Fruit fly (Drosophila melanogaster) whole organism, pupa: ENCODE data around the gene Gprk2.

Experiments
- CG10348 ChIP-seq: fragments of 200-800 bp; sonication (Bioruptor generic); IDR thresholded peaks from 2 replicates; pipeline ENCODE4 v1.3.6; 2022; ENCODE audit warnings: missing biosample characterization, missing genetic modification characterization
- CG12605 ChIP-seq: fragments of 200-800 bp; sonication (Bioruptor generic); IDR thresholded peaks from 2 replicates; pipeline ENCODE4 v1.3.6; 2022; ENCODE audit warnings: missing biosample characterization, missing genetic modification characterization
- CG13204 ChIP-seq: fragments of 200-800 bp; sonication (Bioruptor generic); optimal IDR thresholded peaks from 2 replicates; lab custom pipeline; 2018; ENCODE audit warnings: missing biosample characterization, mild to moderate bottlenecking, missing genetic modification characterization, moderate library complexity
- CG14655 ChIP-seq: fragments of 200-800 bp; sonication (Bioruptor generic); optimal IDR thresholded peaks from 3 replicates; lab custom pipeline; 2017; ENCODE audit warnings: mild to moderate bottlenecking, missing biosample characterization, missing genetic modification reagents, missing genetic modification characterization
- CG15710 ChIP-seq: fragments of 200-800 bp; sonication (Bioruptor generic); optimal IDR thresholded peaks from 2 replicates; lab custom pipeline; 2018; ENCODE audit warnings: missing biosample characterization, mild to moderate bottlenecking, missing genetic modification characterization, moderate library complexity
- CG17806 ChIP-seq: fragments of 200-800 bp; sonication (Bioruptor generic); optimal IDR thresholded peaks from 2 replicates; lab custom pipeline; 2018; ENCODE audit warnings: missing biosample characterization, mild to moderate bottlenecking, missing genetic modification characterization, moderate library complexity
- CG32121 ChIP-seq: fragments of 200-800 bp; sonication (Bioruptor generic); IDR thresholded peaks from 2 replicates; pipeline ENCODE4 v1.3.6; 2022; ENCODE audit warnings: missing biosample characterization, missing genetic modification characterization
- CG34367 ChIP-seq: fragments of 200-800 bp; sonication (Bioruptor generic); optimal IDR thresholded peaks from 2 replicates; lab custom pipeline; 2018; ENCODE audit warnings: missing biosample characterization, mild to moderate bottlenecking, missing genetic modification characterization
- CG4496 ChIP-seq: fragments of 200-800 bp; sonication (Bioruptor generic); IDR thresholded peaks from 3 replicates; pipeline ENCODE4 v1.3.6; 2022; ENCODE audit warnings: missing biosample characterization, missing genetic modification characterization
- CG8159 ChIP-seq: fragments of 200-800 bp; sonication (Bioruptor generic); optimal IDR thresholded peaks from 3 replicates; lab custom pipeline; 2018; ENCODE audit warnings: missing biosample characterization, mild to moderate bottlenecking, missing genetic modification characterization, moderate library complexity
- CG8301 ChIP-seq: fragments of 200-800 bp; sonication (Bioruptor generic); optimal IDR thresholded peaks from 2 replicates; lab custom pipeline; 2018; ENCODE audit warnings: missing biosample characterization, mild to moderate bottlenecking, missing genetic modification characterization
- CG9948 ChIP-seq: fragments of 200-800 bp; sonication (Bioruptor generic); optimal IDR thresholded peaks from 2 replicates; lab custom pipeline; 2018; ENCODE audit warnings: missing biosample characterization, mild to moderate bottlenecking, missing genetic modification characterization, moderate library complexity
- D1 ChIP-seq: fragments of 200-800 bp; sonication (Bioruptor generic); optimal IDR thresholded peaks from 2 replicates; lab custom pipeline; 2018; ENCODE audit warnings: missing biosample characterization, mild to moderate bottlenecking, missing genetic modification characterization, moderate library complexity
- EcR ChIP-seq: fragments of 200-800 bp; sonication (Bioruptor generic); optimal IDR thresholded peaks from 3 replicates; lab custom pipeline; 2019; ENCODE audit warnings: missing biosample characterization, missing genetic modification characterization, mild to moderate bottlenecking, moderate library complexity, missing genetic modification reagents
- Ets98B ChIP-seq: fragments of 200-800 bp; sonication (Bioruptor generic); IDR thresholded peaks from 2 replicates; pipeline ENCODE4 v1.3.6; 2022; ENCODE audit warnings: missing biosample characterization, missing genetic modification characterization
- Pif1A ChIP-seq: fragments of 200-800 bp; sonication (Bioruptor generic); optimal IDR thresholded peaks from 3 replicates; lab custom pipeline; 2016; ENCODE audit warnings: missing biosample characterization, missing genetic modification characterization
- Pif1B ChIP-seq: fragments of 200-800 bp; sonication (Bioruptor generic); optimal IDR thresholded peaks from 3 replicates; lab custom pipeline; 2016; ENCODE audit warnings: missing biosample characterization, missing genetic modification characterization
- Snoo ChIP-seq: fragments of 200-800 bp; sonication (Bioruptor generic); optimal IDR thresholded peaks from 3 replicates; lab custom pipeline; 2017; ENCODE audit warnings: missing biosample characterization, mild to moderate bottlenecking, missing genetic modification characterization, inconsistent platforms
- fd96Ca ChIP-seq: fragments of 200-800 bp; sonication (Bioruptor generic); IDR thresholded peaks from 3 replicates; pipeline ENCODE4 v1.3.6; 2022; ENCODE audit warnings: missing biosample characterization, missing genetic modification characterization
- gl ChIP-seq: fragments of 200-800 bp; sonication (Bioruptor generic); optimal IDR thresholded peaks from 2 replicates; lab custom pipeline; 2018; ENCODE audit warnings: missing biosample characterization, mild to moderate bottlenecking, missing genetic modification characterization
- rn ChIP-seq: fragments of 200-800 bp; sonication (Bioruptor generic); IDR thresholded peaks from 2 replicates; pipeline ENCODE4 v1.3.6; 2022; ENCODE audit warnings: missing biosample characterization, missing genetic modification characterization

The Gprk2 gene

DNA sequence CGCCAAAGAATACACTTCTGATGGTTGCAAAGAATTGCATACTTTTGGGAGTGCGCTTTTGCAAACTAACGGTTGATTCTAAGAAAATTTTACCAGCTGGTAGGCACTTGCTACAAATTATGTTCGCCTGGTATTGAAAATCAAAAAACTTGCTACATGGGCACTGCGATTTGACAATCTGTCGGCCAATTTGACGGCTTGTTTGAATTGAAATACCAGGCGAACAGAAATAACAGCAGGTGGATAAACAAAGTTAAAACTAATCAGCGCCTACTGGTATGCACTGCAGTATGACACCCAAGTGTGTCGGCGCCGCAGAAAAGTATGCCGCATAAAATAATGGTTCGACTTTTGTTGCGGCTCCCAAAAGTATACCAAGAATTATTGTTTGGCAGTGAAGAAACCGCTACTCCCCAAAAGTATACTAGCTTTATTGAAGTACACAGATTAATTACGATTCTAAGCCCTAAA lies 53.0 kb downstream of the Gprk2 start:
- TF ChIP-seq CG10348 (GFP tag; lab: Robert Waterston, UW) (no peak), CG4496 (no peak), gl (tag; lab: Kevin White, UChicago) (no peak), CG17806 (no peak), CG8159 (no peak), rn (GFP tag; lab: Robert Waterston, UW) (no peak), Ets98B (no peak), Pif1B (GFP tag; lab: Kevin White, UChicago) (no peak), CG14655 (GFP tag; lab: Kevin White, UChicago) (no peak), EcR (GFP tag; lab: Kevin White, UChicago) (no peak), CG9948 (no peak), CG12605 (no peak), D1 (no peak), CG8301 (no peak), Snoo (tag; lab: Kevin White, UChicago) (no peak), fd96Ca (GFP tag; lab: Robert Waterston, UW) (no peak), Pif1A (GFP tag; lab: Kevin White, UChicago) (no peak), CG15710 (tag; lab: Kevin White, UChicago) (no peak), CG32121 (GFP tag; lab: Robert Waterston, UW) (no peak), CG13204 (GFP tag; lab: Kevin White, UChicago) (no peak)

DNA sequence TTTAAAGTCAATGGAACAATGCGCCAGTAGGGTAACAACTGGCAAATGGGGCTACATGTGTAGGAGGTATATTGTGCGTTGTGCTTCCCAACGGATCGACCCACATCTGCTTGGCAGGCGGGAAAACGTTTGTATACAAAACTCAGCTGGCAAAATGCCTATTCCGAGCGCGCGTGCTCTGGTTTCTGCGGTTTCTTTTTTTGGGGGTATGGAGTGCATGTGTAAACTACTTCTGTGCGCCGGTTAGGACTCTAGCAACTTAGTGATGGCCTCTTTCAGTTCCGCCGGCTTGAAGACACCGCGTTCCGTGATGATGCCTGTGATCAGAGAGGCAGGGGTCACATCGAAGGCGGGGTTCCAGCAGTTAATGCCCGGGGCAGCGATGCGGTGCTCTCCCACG lies 54.7 kb downstream of the Gprk2 start, which contains the start of gene Loxl1:
Gene Loxl1, minus strand, starts transcription at position 101 of the 400 bp plus-strand sequence.
- no peak for TF ChIP-seq CG4496
- TF ChIP-seq D1 = no peak
- TF ChIP-seq rn (GFP tag; lab: Robert Waterston, UW) = no peak
- no peak for TF ChIP-seq Pif1B (GFP tag; lab: Kevin White, UChicago)
- TF ChIP-seq CG12605 = no peak
- TF ChIP-seq CG32121 (GFP tag; lab: Robert Waterston, UW) = no peak
- no peak for TF ChIP-seq gl (tag; lab: Kevin White, UChicago)
- TF ChIP-seq, all 21 proteins: peak for 0

DNA sequence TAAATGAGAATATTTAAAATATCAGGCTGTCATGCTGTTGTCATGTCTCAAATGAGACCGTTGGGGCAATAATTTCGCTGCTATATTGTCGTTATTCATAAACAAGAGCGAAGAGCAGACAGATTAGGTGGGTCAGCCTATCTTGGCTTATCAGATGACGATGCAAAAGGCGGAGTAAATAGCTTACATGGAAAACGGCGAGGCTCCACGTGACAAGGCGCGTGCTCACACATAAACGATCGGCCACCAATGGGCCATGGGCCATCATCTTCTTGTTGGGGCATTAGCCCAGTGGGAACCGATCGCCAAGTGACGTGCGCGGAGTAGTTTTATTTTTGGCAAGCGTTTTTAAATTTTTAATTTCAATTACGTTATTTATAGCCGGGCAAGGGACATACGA lies 56.2 kb downstream of the Gprk2 start:
- TF ChIP-seq Pif1B (GFP tag; lab: Kevin White, UChicago) = no peak
- TF ChIP-seq rn (GFP tag; lab: Robert Waterston, UW) = no peak
- no peak for TF ChIP-seq CG13204 (GFP tag; lab: Kevin White, UChicago)
- TF ChIP-seq CG15710 (tag; lab: Kevin White, UChicago) = no peak
- no peak for TF ChIP-seq CG32121 (GFP tag; lab: Robert Waterston, UW)
- TF ChIP-seq CG14655 (GFP tag; lab: Kevin White, UChicago) = no peak
- TF ChIP-seq CG9948 = no peak
- TF ChIP-seq Ets98B = no peak
- TF ChIP-seq CG34367 (tag; lab: Kevin White, UChicago) = no peak
- no peak for TF ChIP-seq CG8301
- no peak for TF ChIP-seq CG17806
- TF ChIP-seq D1 = no peak
- no peak for TF ChIP-seq CG10348 (GFP tag; lab: Robert Waterston, UW)
- no peak for TF ChIP-seq CG12605

DNA sequence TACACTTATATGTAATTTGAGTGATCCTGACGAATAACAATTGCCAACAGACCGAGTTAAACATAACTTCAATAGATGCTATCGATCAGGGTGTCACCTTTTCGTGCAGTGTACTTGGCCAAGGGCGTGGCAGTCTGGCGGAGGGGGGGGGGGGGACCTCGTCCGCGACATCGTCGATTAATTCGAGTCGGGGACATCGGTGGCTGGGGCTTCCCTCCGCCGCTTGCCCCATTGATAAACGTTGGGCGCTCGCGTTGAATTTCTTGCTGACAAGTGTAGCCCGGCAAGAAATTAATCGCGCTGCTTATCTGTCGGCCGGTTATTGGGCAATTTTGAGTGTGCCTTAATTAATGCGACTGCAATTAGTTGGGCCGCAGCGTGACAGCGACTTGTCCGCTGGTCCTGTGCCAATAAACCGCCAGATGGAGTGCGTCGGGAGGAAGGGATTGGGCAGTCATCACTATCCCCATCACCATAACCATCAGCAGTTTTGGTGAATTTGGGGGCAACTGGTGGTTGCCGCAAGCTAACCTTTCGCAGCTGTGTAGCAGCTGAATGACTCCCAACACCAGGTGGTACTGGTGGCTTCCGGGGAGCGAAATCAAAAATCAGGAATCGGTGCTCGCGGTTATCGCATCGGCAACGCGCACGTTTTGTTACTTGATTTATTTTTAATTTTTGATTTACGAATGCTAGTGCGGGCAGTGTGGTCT lies 57.4 kb downstream of the Gprk2 start:
- TF ChIP-seq Snoo (tag; lab: Kevin White, UChicago) = no peak
- TF ChIP-seq CG12605 = peak; percentile 21; the same call in 1 of the 2 replicates
- peak; percentile 41; the same call in 1 of the 3 replicates for TF ChIP-seq CG4496
- peak; percentile 17; the same call in 1 of the 2 replicates for TF ChIP-seq CG32121 (GFP tag; lab: Robert Waterston, UW)
- TF ChIP-seq fd96Ca (GFP tag; lab: Robert Waterston, UW) = 0 out of 3 replicates have a peak, but pooled peaks have one; percentile 37

DNA sequence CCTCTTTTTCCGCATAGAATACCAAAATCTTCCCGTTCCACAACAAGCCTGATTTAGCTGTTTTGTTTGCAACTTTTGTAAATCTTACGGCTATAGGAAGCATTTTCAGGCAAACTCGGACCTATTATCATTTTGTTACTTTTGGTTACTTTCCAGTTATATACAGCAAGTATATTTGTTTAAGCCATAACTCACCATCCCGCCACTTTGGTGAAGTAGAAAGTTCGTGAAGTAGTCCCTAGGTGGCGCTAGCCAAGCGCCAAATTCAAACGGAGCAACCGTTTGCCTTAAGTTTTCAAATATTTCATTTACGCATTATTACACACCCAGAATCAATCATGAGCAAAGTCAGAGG lies 57.9 kb downstream of the Gprk2 start, which contains the start of the genes CG11334 and CG11333:
Gene CG11334, minus strand, starts transcription at position 26 of the 355 bp plus-strand sequence.
Gene CG11333, plus strand, starts transcription at position 290 of the 355 bp plus-strand sequence.
- TF ChIP-seq CG4496 (no peak), Snoo (tag; lab: Kevin White, UChicago) (no peak), CG13204 (GFP tag; lab: Kevin White, UChicago) (no peak), Pif1A (GFP tag; lab: Kevin White, UChicago) (no peak), CG34367 (tag; lab: Kevin White, UChicago) (no peak), gl (tag; lab: Kevin White, UChicago) (no peak), CG32121 (GFP tag; lab: Robert Waterston, UW) (no peak), Pif1B (GFP tag; lab: Kevin White, UChicago) (no peak), fd96Ca (GFP tag; lab: Robert Waterston, UW) (no peak; the same call in 2 of the 3 replicates), CG8301 (no peak), CG14655 (GFP tag; lab: Kevin White, UChicago) (no peak), CG12605 (no peak), rn (GFP tag; lab: Robert Waterston, UW) (no peak), CG17806 (no peak), D1 (no peak), EcR (GFP tag; lab: Kevin White, UChicago) (no peak), Ets98B (no peak), CG15710 (tag; lab: Kevin White, UChicago) (no peak)

DNA sequence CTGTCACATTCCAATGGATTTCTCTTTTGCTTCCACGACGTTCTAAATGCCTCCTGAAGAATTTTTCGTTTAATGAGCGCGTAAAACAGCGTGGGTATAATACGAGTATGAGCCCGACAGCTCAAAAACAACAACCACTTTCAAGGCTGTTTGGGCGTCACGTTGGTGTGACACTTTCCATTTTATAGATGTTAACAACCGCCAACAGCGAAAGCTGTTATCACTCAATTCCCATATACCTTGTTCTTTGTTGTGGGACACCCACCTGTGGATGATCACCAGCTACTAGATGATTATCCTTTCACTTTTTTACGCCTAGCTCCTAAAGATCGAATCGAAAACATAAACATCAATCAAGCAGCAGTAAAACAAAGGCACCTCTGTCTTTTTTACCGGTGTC lies 72.1 kb downstream of the Gprk2 start:
- no peak for TF ChIP-seq EcR (GFP tag; lab: Kevin White, UChicago)
- no peak for TF ChIP-seq CG14655 (GFP tag; lab: Kevin White, UChicago)
- TF ChIP-seq gl (tag; lab: Kevin White, UChicago) = no peak
- TF ChIP-seq rn (GFP tag; lab: Robert Waterston, UW) = no peak
- TF ChIP-seq CG15710 (tag; lab: Kevin White, UChicago) = no peak
- TF ChIP-seq CG9948 = no peak
- no peak for TF ChIP-seq D1
- no peak for TF ChIP-seq fd96Ca (GFP tag; lab: Robert Waterston, UW)
- TF ChIP-seq CG4496 = no peak
- no peak for TF ChIP-seq CG8159
- TF ChIP-seq CG34367 (tag; lab: Kevin White, UChicago) = no peak
- TF ChIP-seq Pif1B (GFP tag; lab: Kevin White, UChicago) = no peak
- no peak for TF ChIP-seq CG32121 (GFP tag; lab: Robert Waterston, UW)
- no peak for TF ChIP-seq Pif1A (GFP tag; lab: Kevin White, UChicago)
- TF ChIP-seq CG13204 (GFP tag; lab: Kevin White, UChicago) = no peak
- TF ChIP-seq CG8301 = no peak
- no peak for TF ChIP-seq Snoo (tag; lab: Kevin White, UChicago)
- TF ChIP-seq CG17806 = no peak
- no peak for TF ChIP-seq Ets98B
- no peak for TF ChIP-seq CG12605
